Worm (Caenorhabditis elegans) whole organism, L4 larva: ENCODE measurements around the gene col-144.

Experiments
- F44E2.7 ChIP-seq: fragments of 200-800 bp; sonication (Bioruptor generic); IDR thresholded peaks from 2 replicates; pipeline ENCODE4 v2.1.2; 2022; ENCODE audit warnings: missing genetic modification characterization, missing compliant biosample characterization
- aly-2 ChIP-seq: sonication (generic microtip); optimal IDR thresholded peaks from 2 replicates; lab custom pipeline; 2018; ENCODE audit warnings: missing biosample characterization, missing genetic modification characterization
- daf-19 ChIP-seq: fragments of 200-800 bp; sonication (Bioruptor generic); conservative IDR thresholded peaks from 2 replicates; pipeline ENCODE4 v1.3.6; 2022; ENCODE audit warnings: missing genetic modification characterization, missing compliant biosample characterization
- nhr-11 ChIP-seq: fragments of 150-350 bp; optimal IDR thresholded peaks from 2 replicates; lab custom pipeline; 2014; ENCODE audit warnings: missing biosample characterization, missing genetic modification characterization
- nhr-77 ChIP-seq: fragments of 150-350 bp; optimal IDR thresholded peaks from 2 replicates; lab custom pipeline; 2014; ENCODE audit warnings: missing biosample characterization, missing genetic modification characterization
- pha-4 ChIP-seq, 2 experiments: fragments of 150-350 bp in 1 of 2; fragments of 200-800 bp in 1 of 2; sonication (Bioruptor generic) in 1 of 2; IDR thresholded peaks in 1 of 2; optimal IDR thresholded peaks in 1 of 2; 2 replicates each; pipeline versions ENCODE4 v1.3.6 to Lab custom; 2014 to 2022; ENCODE audit warnings: missing genetic modification characterization in 2 of 2, missing genetic modification reagents in 2 of 2, missing biosample characterization in 1 of 2, missing compliant biosample characterization in 1 of 2
- unc-62 ChIP-seq, 3 experiments: fragments of 150-350 bp in 1 of 3; sonication (generic microtip); optimal IDR thresholded peaks in 2 of 3; peaks in 1 of 3; 1 replicate in 1 of 3; 2 replicates in 2 of 3; lab custom pipeline; 2014 to 2017; ENCODE audit warnings: missing biosample characterization in 3 of 3, missing genetic modification characterization in 3 of 3, missing genetic modification reagents in 3 of 3, missing genotype in 1 of 3

- no peak for TF ChIP-seq nhr-11
- TF ChIP-seq F44E2.7 (GFP tag; lab: Robert Waterston, UW), result no peak
- no peak for TF ChIP-seq aly-2 (tag; lab: Kevin White, UChicago)
- no peak for TF ChIP-seq pha-4 (GFP tag; IDR thresholded peaks at IDR 0.05; lab: Robert Waterston, UW)
- no peak for TF ChIP-seq pha-4 (tag; optimal IDR thresholded peaks at IDR 0.05; lab: Kevin White, UChicago)
- no peak for TF ChIP-seq daf-19
- TF ChIP-seq nhr-77 (tag; lab: Kevin White, UChicago), result no peak
- TF ChIP-seq unc-62 (GFP tag; optimal IDR thresholded peaks at IDR 0.05 in 1 of 2; lab: Kevin White, UChicago), result no peak
- TF ChIP-seq unc-62 (tag; optimal IDR thresholded peaks at IDR 0.05; lab: Kevin White, UChicago), result no peak
Observed at ce11 chrV:9197121-9197520, 36.7 kb upstream of the col-144 start, which contains the start of gene C24B5.4.
